Worm (Caenorhabditis elegans) whole organism, L3 larva: Measurements from ENCODE around the gene Y17D7B.4.
"Not testable (repeated sequence)": the region's sequence is repeated elsewhere in the genome, so short reads cannot be mapped to it uniquely, and the experiment has no call there.

ENCODE experiments used
- R02D3.7 ChIP-seq: fragments of 150-350 bp; optimal IDR thresholded peaks from 2 replicates; lab custom pipeline; 2014; ENCODE audit warnings: missing biosample characterization, missing genetic modification characterization
- ZK546.5 ChIP-seq: sonication (generic microtip); optimal IDR thresholded peaks from 2 replicates; lab custom pipeline; 2017; ENCODE audit warnings: missing biosample characterization, missing genetic modification characterization
- aly-2 ChIP-seq: fragments of 150-350 bp; optimal IDR thresholded peaks from 2 replicates; lab custom pipeline; 2014; ENCODE audit warnings: missing biosample characterization, missing genetic modification characterization
- ama-1 ChIP-seq: fragments of 150-350 bp; optimal IDR thresholded peaks from 2 replicates; lab custom pipeline; 2018
- ceh-16 ChIP-seq: sonication (generic microtip); optimal IDR thresholded peaks from 2 replicates; lab custom pipeline; 2017; ENCODE audit warnings: missing biosample characterization, missing genetic modification characterization
- ceh-82 ChIP-seq: fragments of 150-350 bp; optimal IDR thresholded peaks from 2 replicates; lab custom pipeline; 2014; ENCODE audit warnings: missing biosample characterization, missing genetic modification characterization
- ceh-9 ChIP-seq: sonication (generic microtip); optimal IDR thresholded peaks from 2 replicates; lab custom pipeline; 2018; ENCODE audit warnings: missing biosample characterization, missing genetic modification characterization
- egl-5 ChIP-seq: fragments of 150-350 bp; optimal IDR thresholded peaks from 2 replicates; lab custom pipeline; 2017; ENCODE audit warnings: missing biosample characterization, missing genetic modification reagents, missing genetic modification characterization, inconsistent platforms
- elt-2 ChIP-seq: sonication (generic microtip); optimal IDR thresholded peaks from 2 replicates; lab custom pipeline; 2016; ENCODE audit warnings: missing genetic modification reagents, mild to moderate bottlenecking, missing genetic modification characterization, missing compliant biosample characterization
- elt-3 ChIP-seq, 3 experiments: fragments of 150-350 bp in 1 of 3; sonication (generic microtip) in 2 of 3; optimal IDR thresholded peaks; 2 replicates in 2 of 3; 4 replicates in 1 of 3; lab custom pipeline; 2014 to 2017; ENCODE audit warnings: missing biosample characterization in 3 of 3, missing genetic modification characterization in 3 of 3
- eor-1 ChIP-seq, 2 experiments: fragments of 150-350 bp; optimal IDR thresholded peaks; 2 replicates each; lab custom pipeline; 2014 to 2018; ENCODE audit warnings: missing biosample characterization in 2 of 2, missing genetic modification characterization in 2 of 2
- fkh-10 ChIP-seq: sonication (generic microtip); optimal IDR thresholded peaks from 2 replicates; lab custom pipeline; 2017; ENCODE audit warnings: missing biosample characterization, missing genetic modification reagents, missing genetic modification characterization
- fkh-2 ChIP-seq: fragments of 150-350 bp; optimal IDR thresholded peaks from 2 replicates; lab custom pipeline; 2014; ENCODE audit warnings: missing biosample characterization, missing genetic modification reagents, missing genetic modification characterization
- fos-1 ChIP-seq: fragments of 150-350 bp; optimal IDR thresholded peaks from 2 replicates; lab custom pipeline; 2014; ENCODE audit warnings: missing biosample characterization, missing genetic modification characterization
- hmg-11 ChIP-seq: sonication (generic microtip); optimal IDR thresholded peaks from 2 replicates; lab custom pipeline; 2016; ENCODE audit warnings: missing genetic modification characterization, missing compliant biosample characterization
- lin-15B ChIP-seq: fragments of 150-350 bp; optimal IDR thresholded peaks from 2 replicates; lab custom pipeline; 2014; ENCODE audit warnings: missing biosample characterization, missing genetic modification characterization
- lin-39 ChIP-seq: fragments of 150-350 bp; optimal IDR thresholded peaks from 2 replicates; lab custom pipeline; 2018; ENCODE audit warnings: missing biosample characterization, missing genetic modification reagents, missing genetic modification characterization
- lsy-12 ChIP-seq: sonication (generic microtip); optimal IDR thresholded peaks from 2 replicates; lab custom pipeline; 2016; ENCODE audit warnings: mild to moderate bottlenecking, missing genetic modification characterization, missing compliant biosample characterization
- mdl-1 ChIP-seq: fragments of 150-350 bp; optimal IDR thresholded peaks from 2 replicates; lab custom pipeline; 2014; ENCODE audit warnings: missing biosample characterization, missing genetic modification characterization
- mml-1 ChIP-seq: fragments of 150-350 bp; sonication (generic microtip); optimal IDR thresholded peaks from 3 replicates; lab custom pipeline; 2014; ENCODE audit warnings: missing biosample characterization, missing genetic modification characterization
- nhr-11 ChIP-seq: fragments of 150-350 bp; optimal IDR thresholded peaks from 2 replicates; lab custom pipeline; 2014; ENCODE audit warnings: missing biosample characterization, missing genetic modification characterization
- nhr-23 ChIP-seq: fragments of 150-350 bp; optimal IDR thresholded peaks from 2 replicates; lab custom pipeline; 2014; ENCODE audit warnings: missing biosample characterization, missing genetic modification reagents, missing genetic modification characterization
- nhr-25 ChIP-seq: sonication (generic microtip); optimal IDR thresholded peaks from 2 replicates; lab custom pipeline; 2017; ENCODE audit warnings: missing biosample characterization, missing genetic modification characterization
- nhr-28 ChIP-seq: fragments of 150-350 bp; optimal IDR thresholded peaks from 2 replicates; lab custom pipeline; 2014; ENCODE audit warnings: missing biosample characterization, missing genetic modification characterization
- nhr-67 ChIP-seq: fragments of 150-350 bp; optimal IDR thresholded peaks from 2 replicates; lab custom pipeline; 2014; ENCODE audit warnings: missing biosample characterization, missing genetic modification characterization
- nhr-77 ChIP-seq: fragments of 150-350 bp; optimal IDR thresholded peaks from 2 replicates; lab custom pipeline; 2014; ENCODE audit warnings: missing biosample characterization, missing genetic modification characterization
- pha-4 ChIP-seq: fragments of 150-350 bp; optimal IDR thresholded peaks from 2 replicates; lab custom pipeline; 2014; ENCODE audit warnings: missing biosample characterization, missing genetic modification reagents, missing genetic modification characterization
- pqm-1 ChIP-seq: fragments of 150-350 bp; optimal IDR thresholded peaks from 2 replicates; lab custom pipeline; 2017; ENCODE audit warnings: missing biosample characterization, missing genetic modification characterization, inconsistent platforms
- sea-2 ChIP-seq: fragments of 150-350 bp; sonication (generic microtip); optimal IDR thresholded peaks from 4 replicates; lab custom pipeline; 2014; ENCODE audit warnings: missing biosample characterization, missing genetic modification reagents, missing genetic modification characterization
- snpc-4 ChIP-seq: fragments of 150-350 bp; optimal IDR thresholded peaks from 2 replicates; lab custom pipeline; 2014; ENCODE audit warnings: missing biosample characterization, missing genetic modification characterization
- unc-62 ChIP-seq: fragments of 150-350 bp; sonication (generic microtip); optimal IDR thresholded peaks from 4 replicates; lab custom pipeline; 2014; ENCODE audit warnings: missing biosample characterization, missing genetic modification reagents, missing genetic modification characterization

Gene Y17D7B.4

ce11 chrV:18760174-18760573 is 16.3 kb downstream of the Y17D7B.4 start, which contains the start of gene F11D11.3:
F11D11.3 (minus strand) TSS chrV:18760274.
- TF ChIP-seq pqm-1 (tag; lab: Kevin White, UChicago) (no peak), nhr-28 (no peak), fos-1 (tag; lab: Kevin White, UChicago) (no peak), snpc-4 (tag; lab: Kevin White, UChicago) (no peak), nhr-23 (tag; lab: Kevin White, UChicago) (no peak), ZK546.5 (tag; lab: Kevin White, UChicago) (no peak), nhr-25 (tag; lab: Kevin White, UChicago) (no peak), mml-1 (tag; lab: Kevin White, UChicago) (no peak)

- TF ChIP-seq fkh-10 (GFP tag; lab: Kevin White, UChicago); snpc-4 (tag; lab: Kevin White, UChicago); unc-62 (GFP tag; lab: Kevin White, UChicago): not testable (repeated sequence)
- TF ChIP-seq, all 47 proteins: peak for 0; not testable (repeated sequence) for 47
These were observed 22.2 kb downstream of the Y17D7B.4 start, which contains the start of gene clec-254 for ce11 chrV:18754328-18754727. clec-254 (minus strand) TSS chrV:18754428.

- no peak for TF ChIP-seq aly-2 (tag; lab: Kevin White, UChicago)
- TF ChIP-seq, all 47 proteins: peak for 0
These were observed 23.5 kb downstream of the Y17D7B.4 start, which contains the start of gene F11D11.6 for ce11 chrV:18753036-18753435. F11D11.6 (minus strand) TSS chrV:18753136.

- TF ChIP-seq eor-1 (tag; optimal IDR thresholded peaks at IDR 0.05; lab: Kevin White, UChicago), result no peak
- no peak for TF ChIP-seq lin-39 (tag; lab: Kevin White, UChicago)
These were observed 26.0 kb downstream of the Y17D7B.4 start, which contains the start of the genes F11D11.21 and F11D11.12 for ce11 chrV:18750445-18750844. F11D11.21 (minus strand) TSS chrV:18750545. F11D11.12 (minus strand) TSS chrV:18750682.

ce11 chrV:18748726-18749125 is 27.8 kb downstream of the Y17D7B.4 start, which contains the start of gene clec-252:
clec-252 (minus strand) TSS chrV:18748826.
- TF ChIP-seq lsy-12 (tag; lab: Kevin White, UChicago) (no peak), ceh-82 (tag; lab: Kevin White, UChicago) (no peak), mml-1 (tag; lab: Kevin White, UChicago) (no peak), fkh-2 (tag; lab: Kevin White, UChicago) (no peak), hmg-11 (tag; lab: Kevin White, UChicago) (no peak), pha-4 (tag; lab: Kevin White, UChicago) (no peak), elt-3 (tag; optimal IDR thresholded peaks at IDR 0.05; lab: Kevin White, UChicago) (no peak), nhr-23 (tag; lab: Kevin White, UChicago) (no peak), ceh-9 (tag; lab: Kevin White, UChicago) (no peak), aly-2 (tag; lab: Kevin White, UChicago) (no peak), ceh-16 (tag; lab: Kevin White, UChicago) (no peak)

ce11 chrV:18746937-18747660 is 29.4 kb downstream of the Y17D7B.4 start, which contains the start of gene clec-251:
clec-251 (minus strand) TSS chrV:18746987.
- TF ChIP-seq sea-2 (GFP tag; lab: Kevin White, UChicago) (no peak), hmg-11 (tag; lab: Kevin White, UChicago) (no peak), R02D3.7 (tag; lab: Kevin White, UChicago) (no peak), ama-1 (no peak), nhr-67 (tag; lab: Kevin White, UChicago) (no peak), ZK546.5 (tag; lab: Kevin White, UChicago) (no peak), pqm-1 (tag; lab: Kevin White, UChicago) (no peak), egl-5 (tag; lab: Kevin White, UChicago) (no peak), nhr-77 (no peak), nhr-28 (no peak), lin-15B (no peak), ceh-9 (tag; lab: Kevin White, UChicago) (no peak), eor-1 (tag; optimal IDR thresholded peaks at IDR 0.05; lab: Kevin White, UChicago) (no peak), nhr-11 (tag; lab: Kevin White, UChicago) (no peak), snpc-4 (tag; lab: Kevin White, UChicago) (no peak), ceh-16 (tag; lab: Kevin White, UChicago) (no peak), elt-2 (tag; lab: Kevin White, UChicago) (no peak), pha-4 (tag; lab: Kevin White, UChicago) (no peak), elt-3 (tag; optimal IDR thresholded peaks at IDR 0.05; lab: Kevin White, UChicago) (no peak), mdl-1 (tag; lab: Kevin White, UChicago) (no peak)
